Fruit fly (Drosophila melanogaster): ENCODE data around the gene Axud1.

DNA sequence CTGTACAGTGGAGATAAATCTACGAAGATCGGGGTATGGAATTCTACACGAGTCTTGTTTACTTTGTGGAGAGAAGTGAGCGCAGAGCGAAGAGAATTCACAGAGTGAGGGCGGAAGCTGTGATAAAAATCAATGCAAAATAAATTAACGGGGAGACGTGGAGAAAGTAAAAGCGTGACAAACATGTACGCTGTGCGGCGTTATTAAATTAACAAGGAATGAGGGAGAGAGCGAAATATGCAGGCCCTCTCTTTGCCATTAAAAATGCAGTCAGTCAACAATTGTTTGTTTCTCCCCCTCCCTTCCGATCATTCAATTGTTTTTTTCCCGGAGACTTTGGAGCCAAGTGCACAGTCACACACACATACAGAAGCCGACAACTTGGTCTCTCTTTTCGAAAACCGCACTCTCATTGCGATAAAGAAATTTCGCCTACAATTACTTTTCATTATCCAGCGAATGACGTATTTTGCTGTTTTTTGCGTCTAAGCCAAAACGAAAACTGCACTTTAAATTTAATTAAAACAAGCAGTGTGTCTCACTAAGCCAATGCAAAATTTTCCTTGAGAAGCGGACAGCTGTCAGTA is 2.2 kb upstream of the Axud1 start:
- TF ChIP-seq Dll (optimal IDR thresholded peaks at IDR 0.05), result no peak
- no peak for TF ChIP-seq CG8478 (optimal IDR thresholded peaks at IDR 0.05)
- TF ChIP-seq usp (GFP tag; optimal IDR thresholded peaks at IDR 0.05), result no peak
- TF ChIP-seq psq (optimal IDR thresholded peaks at IDR 0.05), result no peak
- no peak for TF ChIP-seq EcR (GFP tag; optimal IDR thresholded peaks at IDR 0.05)
- no peak for TF ChIP-seq pan (optimal IDR thresholded peaks at IDR 0.05)

Data from whole organism.